Worm (Caenorhabditis elegans) whole organism, L3 larva: Measurements from ENCODE around the gene B0454.6.
A peak's percentile ranks its signal among the peaks of the same experiment; 100 is the strongest.
"Not testable (repeated sequence)": the region's sequence is repeated elsewhere in the genome, so short reads cannot be mapped to it uniquely, and the experiment has no call there.

Experiments
- R02D3.7 ChIP-seq: fragments of 150-350 bp; optimal IDR thresholded peaks from 2 replicates; lab custom pipeline; 2014; ENCODE audit warnings: missing biosample characterization, missing genetic modification characterization
- aly-2 ChIP-seq: fragments of 150-350 bp; optimal IDR thresholded peaks from 2 replicates; lab custom pipeline; 2014; ENCODE audit warnings: missing biosample characterization, missing genetic modification characterization
- ama-1 ChIP-seq: fragments of 150-350 bp; optimal IDR thresholded peaks from 2 replicates; lab custom pipeline; 2018
- ceh-82 ChIP-seq: fragments of 150-350 bp; optimal IDR thresholded peaks from 2 replicates; lab custom pipeline; 2014; ENCODE audit warnings: missing biosample characterization, missing genetic modification characterization
- daf-12 ChIP-seq: fragments of 150-350 bp; optimal IDR thresholded peaks from 2 replicates; lab custom pipeline; 2014; ENCODE audit warnings: missing biosample characterization, missing genetic modification reagents, missing genetic modification characterization
- egl-5 ChIP-seq: fragments of 150-350 bp; optimal IDR thresholded peaks from 2 replicates; lab custom pipeline; 2017; ENCODE audit warnings: missing biosample characterization, missing genetic modification reagents, missing genetic modification characterization, inconsistent platforms
- elt-1 ChIP-seq: fragments of 150-350 bp; optimal IDR thresholded peaks from 2 replicates; lab custom pipeline; 2014; ENCODE audit warnings: missing biosample characterization, missing genetic modification characterization
- elt-2 ChIP-seq: sonication (generic microtip); optimal IDR thresholded peaks from 2 replicates; lab custom pipeline; 2016; ENCODE audit warnings: missing genetic modification reagents, mild to moderate bottlenecking, missing genetic modification characterization, missing compliant biosample characterization
- eor-1 ChIP-seq, 2 experiments: fragments of 150-350 bp; optimal IDR thresholded peaks; 2 replicates each; lab custom pipeline; 2014 to 2018; ENCODE audit warnings: missing biosample characterization in 2 of 2, missing genetic modification characterization in 2 of 2
- fkh-10 ChIP-seq: sonication (generic microtip); optimal IDR thresholded peaks from 2 replicates; lab custom pipeline; 2017; ENCODE audit warnings: missing biosample characterization, missing genetic modification reagents, missing genetic modification characterization
- fkh-2 ChIP-seq: fragments of 150-350 bp; optimal IDR thresholded peaks from 2 replicates; lab custom pipeline; 2014; ENCODE audit warnings: missing biosample characterization, missing genetic modification reagents, missing genetic modification characterization
- fos-1 ChIP-seq: fragments of 150-350 bp; optimal IDR thresholded peaks from 2 replicates; lab custom pipeline; 2014; ENCODE audit warnings: missing biosample characterization, missing genetic modification characterization
- hmg-11 ChIP-seq: sonication (generic microtip); optimal IDR thresholded peaks from 2 replicates; lab custom pipeline; 2016; ENCODE audit warnings: missing genetic modification characterization, missing compliant biosample characterization
- lin-15B ChIP-seq: fragments of 150-350 bp; optimal IDR thresholded peaks from 2 replicates; lab custom pipeline; 2014; ENCODE audit warnings: missing biosample characterization, missing genetic modification characterization
- lin-39 ChIP-seq: fragments of 150-350 bp; optimal IDR thresholded peaks from 2 replicates; lab custom pipeline; 2018; ENCODE audit warnings: missing biosample characterization, missing genetic modification reagents, missing genetic modification characterization
- mdl-1 ChIP-seq: fragments of 150-350 bp; optimal IDR thresholded peaks from 2 replicates; lab custom pipeline; 2014; ENCODE audit warnings: missing biosample characterization, missing genetic modification characterization
- nfya-1 ChIP-seq: sonication (generic microtip); optimal IDR thresholded peaks from 2 replicates; lab custom pipeline; 2017; ENCODE audit warnings: missing genetic modification characterization, mild to moderate bottlenecking, missing compliant biosample characterization, antibody characterized with exemption, moderate library complexity; ENCODE audit not compliant: insufficient read depth
- nhr-11 ChIP-seq: fragments of 150-350 bp; optimal IDR thresholded peaks from 2 replicates; lab custom pipeline; 2014; ENCODE audit warnings: missing biosample characterization, missing genetic modification characterization
- nhr-12 ChIP-seq: fragments of 150-350 bp; optimal IDR thresholded peaks from 2 replicates; lab custom pipeline; 2014; ENCODE audit warnings: missing biosample characterization, missing genetic modification characterization
- nhr-23 ChIP-seq: fragments of 150-350 bp; optimal IDR thresholded peaks from 2 replicates; lab custom pipeline; 2014; ENCODE audit warnings: missing biosample characterization, missing genetic modification reagents, missing genetic modification characterization
- nhr-237 ChIP-seq: fragments of 150-350 bp; optimal IDR thresholded peaks from 2 replicates; lab custom pipeline; 2014; ENCODE audit warnings: missing biosample characterization, missing genetic modification characterization
- nhr-25 ChIP-seq: sonication (generic microtip); optimal IDR thresholded peaks from 2 replicates; lab custom pipeline; 2017; ENCODE audit warnings: missing biosample characterization, missing genetic modification characterization
- nhr-28 ChIP-seq: fragments of 150-350 bp; optimal IDR thresholded peaks from 2 replicates; lab custom pipeline; 2014; ENCODE audit warnings: missing biosample characterization, missing genetic modification characterization
- nhr-43 ChIP-seq: sonication (generic microtip); optimal IDR thresholded peaks from 2 replicates; lab custom pipeline; 2016; ENCODE audit warnings: mild to moderate bottlenecking, missing genetic modification characterization, missing compliant biosample characterization; ENCODE audit not compliant: poor library complexity, severe bottlenecking
- nhr-67 ChIP-seq: fragments of 150-350 bp; optimal IDR thresholded peaks from 2 replicates; lab custom pipeline; 2014; ENCODE audit warnings: missing biosample characterization, missing genetic modification characterization
- pha-4 ChIP-seq: fragments of 150-350 bp; optimal IDR thresholded peaks from 2 replicates; lab custom pipeline; 2014; ENCODE audit warnings: missing biosample characterization, missing genetic modification reagents, missing genetic modification characterization
- pqm-1 ChIP-seq: fragments of 150-350 bp; optimal IDR thresholded peaks from 2 replicates; lab custom pipeline; 2017; ENCODE audit warnings: missing biosample characterization, missing genetic modification characterization, inconsistent platforms
- skn-1 ChIP-seq: fragments of 150-350 bp; optimal IDR thresholded peaks from 2 replicates; lab custom pipeline; 2014; ENCODE audit warnings: missing biosample characterization, missing genetic modification characterization
- snpc-4 ChIP-seq: fragments of 150-350 bp; optimal IDR thresholded peaks from 2 replicates; lab custom pipeline; 2014; ENCODE audit warnings: missing biosample characterization, missing genetic modification characterization
- unc-39 ChIP-seq: sonication (generic microtip); optimal IDR thresholded peaks from 4 replicates; lab custom pipeline; 2017; ENCODE audit warnings: missing biosample characterization, missing genetic modification characterization
- unc-62 ChIP-seq: fragments of 150-350 bp; sonication (generic microtip); optimal IDR thresholded peaks from 4 replicates; lab custom pipeline; 2014; ENCODE audit warnings: missing biosample characterization, missing genetic modification reagents, missing genetic modification characterization
- ztf-4 ChIP-seq: fragments of 150-350 bp; optimal IDR thresholded peaks from 2 replicates; lab custom pipeline; 2014; ENCODE audit warnings: missing biosample characterization, missing genetic modification characterization

Gene B0454.6

DNA sequence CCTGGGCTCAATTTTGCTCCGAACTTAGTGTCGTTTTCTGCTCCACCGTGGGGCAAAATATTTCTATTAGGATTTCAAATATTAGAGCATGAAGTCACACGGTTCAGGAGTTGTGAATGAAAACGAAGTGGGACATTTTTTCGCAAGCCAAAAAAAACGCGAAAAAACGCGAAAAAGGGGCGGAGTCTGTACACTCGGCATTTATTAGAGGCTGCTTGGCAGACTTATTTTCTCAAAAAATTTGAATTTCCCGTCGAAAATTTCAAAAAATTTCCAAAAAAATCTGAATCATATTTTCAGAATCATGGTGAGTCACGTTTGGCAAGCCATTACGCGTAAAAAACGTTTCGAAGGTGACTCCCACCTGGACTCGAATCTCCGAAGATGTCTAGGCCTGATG is at the start of gene B0454.6:
TSS of gene B0454.6 (plus strand) at position 301 of the 400 bp plus-strand sequence.
- not testable (repeated sequence) for TF ChIP-seq lin-15B (tag; lab: Kevin White, UChicago); fkh-2 (tag; lab: Kevin White, UChicago); fkh-10 (GFP tag; lab: Kevin White, UChicago)

DNA sequence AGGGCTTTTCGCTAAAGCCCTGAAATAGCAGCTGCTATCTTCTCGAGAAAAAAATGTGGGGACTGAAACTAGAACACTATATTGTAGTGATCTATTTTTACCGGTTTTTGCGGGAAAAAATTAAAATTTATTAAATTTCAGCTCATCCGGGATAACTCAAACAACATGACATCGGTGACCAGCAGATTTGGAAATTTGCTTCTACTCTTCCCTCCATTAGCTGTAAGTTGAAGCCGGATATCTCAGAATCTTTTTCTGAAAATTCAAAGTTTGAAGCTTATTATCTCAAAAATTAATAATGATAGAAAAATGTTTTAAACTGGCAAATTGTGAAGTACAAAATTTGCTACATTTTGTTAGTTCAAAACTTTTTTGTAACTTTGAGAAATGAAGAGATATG is 48.2 kb upstream of the B0454.6 start:
- TF ChIP-seq fkh-2 (tag; lab: Kevin White, UChicago) (no peak), fos-1 (tag; lab: Kevin White, UChicago) (no peak), nhr-11 (tag; lab: Kevin White, UChicago) (no peak), ama-1 (lab: Kevin White, UChicago) (no peak), unc-39 (tag; lab: Kevin White, UChicago) (no peak), mdl-1 (tag; lab: Kevin White, UChicago) (no peak), lin-15B (tag; lab: Kevin White, UChicago) (no peak), ceh-82 (tag; lab: Kevin White, UChicago) (no peak), skn-1 (no peak), aly-2 (tag; lab: Kevin White, UChicago) (no peak)

DNA sequence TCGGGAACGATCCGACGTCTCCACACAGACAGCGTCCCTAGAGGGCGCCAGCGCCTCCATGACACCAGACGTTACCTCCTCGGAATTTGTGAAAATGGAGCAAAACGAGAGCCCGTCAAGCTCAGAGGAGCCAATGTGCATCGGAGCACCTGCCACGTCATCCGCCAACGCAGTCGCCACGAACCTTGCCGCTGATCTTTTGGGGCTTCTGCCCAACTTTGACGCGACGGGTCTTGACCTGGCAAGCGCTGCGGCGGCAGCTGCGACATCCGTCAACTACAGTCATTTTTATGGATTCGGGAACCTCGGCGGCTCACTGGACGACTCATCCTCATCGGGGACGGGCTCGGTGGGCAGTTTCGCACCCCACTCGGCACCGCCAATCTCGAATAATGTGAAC is 47.1 kb upstream of the B0454.6 start:
- no peak for TF ChIP-seq nhr-12 (tag; lab: Kevin White, UChicago)

DNA sequence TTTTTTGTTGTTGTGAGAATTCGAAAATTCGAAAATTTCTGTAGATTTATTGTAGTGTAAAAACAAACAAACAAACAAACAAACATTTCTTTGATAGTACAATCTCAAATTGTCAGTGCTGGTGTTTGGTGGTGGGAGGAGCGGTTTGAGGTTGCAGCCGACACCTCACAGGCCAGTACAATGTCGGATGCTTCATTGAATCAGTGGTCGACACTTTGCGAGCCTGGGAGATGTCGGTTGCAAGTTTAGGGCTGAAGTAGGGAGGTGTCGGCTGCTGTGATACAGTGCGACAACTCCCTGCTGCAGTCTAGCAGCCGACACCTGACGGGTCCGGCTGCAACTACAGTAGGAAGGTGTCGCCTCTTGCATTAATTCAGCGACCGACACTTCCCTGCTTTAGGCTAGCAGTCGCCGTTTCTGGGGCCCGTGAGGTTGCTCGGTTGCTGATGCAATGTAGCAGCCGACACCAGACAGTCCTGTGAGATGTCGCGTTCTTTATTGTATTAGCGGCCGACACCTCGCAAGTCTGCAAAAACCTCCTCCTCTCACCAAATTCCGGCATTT is 46.6 kb upstream of the B0454.6 start:
- TF ChIP-seq aly-2 (tag; lab: Kevin White, UChicago) (no peak), fos-1 (tag; lab: Kevin White, UChicago) (no peak), pqm-1 (tag; lab: Kevin White, UChicago) (no peak), snpc-4 (tag; lab: Kevin White, UChicago) (peak; percentile 43)

DNA sequence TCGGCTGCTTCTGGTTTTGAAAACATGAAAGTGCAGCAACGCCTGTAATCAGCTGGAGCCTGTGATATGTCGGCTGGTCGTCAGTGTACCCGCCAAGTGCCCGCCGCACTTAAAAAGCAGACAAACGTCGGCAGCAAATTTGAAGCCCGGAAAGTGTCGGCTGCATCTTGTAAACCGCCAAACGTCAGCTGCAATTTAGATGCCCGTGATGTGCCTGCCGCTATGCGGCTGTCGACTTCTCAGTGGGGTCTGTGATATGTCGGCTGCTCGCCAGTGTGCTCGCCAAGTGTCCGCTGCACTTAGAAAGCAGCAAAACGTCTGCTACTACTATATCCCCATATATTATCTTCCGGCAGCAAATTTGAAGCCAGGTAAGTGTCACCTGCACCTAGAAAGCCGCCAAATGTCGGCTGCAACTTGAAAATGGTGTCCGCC is 45.4 kb upstream of the B0454.6 start:
- TF ChIP-seq ztf-4, result no peak
- peak; percentile 24 for TF ChIP-seq snpc-4 (tag; lab: Kevin White, UChicago)

DNA sequence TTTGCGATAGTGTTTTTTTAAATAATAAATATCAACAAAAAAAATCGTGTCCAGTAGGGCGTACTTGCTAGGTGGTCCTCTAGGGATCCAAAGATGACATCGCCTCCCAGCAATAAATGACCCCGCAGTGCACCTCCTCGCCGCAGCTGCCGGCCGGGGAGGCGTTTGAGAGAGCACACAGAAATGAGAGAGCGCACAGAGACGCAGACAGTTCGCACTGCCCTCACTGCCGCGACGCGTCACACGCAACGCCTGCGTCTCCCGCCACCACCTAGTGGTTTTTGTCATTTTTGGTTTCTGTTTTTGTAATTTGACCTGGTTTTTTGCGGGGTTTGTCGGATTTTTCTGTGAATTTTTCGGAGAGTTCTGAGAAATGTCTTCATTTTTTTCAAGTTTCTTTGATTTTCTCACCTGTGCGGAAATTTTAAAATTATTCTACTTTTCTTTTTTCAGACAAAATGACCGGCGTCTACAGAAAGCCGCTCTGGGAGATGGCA is 44.7 kb upstream of the B0454.6 start, which contains the start of gene lido-7:
TSS of gene lido-7 (plus strand) at position 447 of the 497 bp plus-strand sequence.
- TF ChIP-seq nhr-23 (tag; lab: Kevin White, UChicago) (peak; percentile 15), nfya-1 (tag; lab: Kevin White, UChicago) (peak; percentile 51), lin-39 (peak; percentile 68), nhr-12 (tag; lab: Kevin White, UChicago) (no peak), nhr-28 (no peak), hmg-11 (peak; percentile 64), lin-15B (tag; lab: Kevin White, UChicago) (peak; percentile 58), pha-4 (tag; lab: Kevin White, UChicago) (peak; percentile 44), nhr-43 (tag; lab: Kevin White, UChicago) (no peak), elt-2 (tag; lab: Kevin White, UChicago) (peak; percentile 36)

DNA sequence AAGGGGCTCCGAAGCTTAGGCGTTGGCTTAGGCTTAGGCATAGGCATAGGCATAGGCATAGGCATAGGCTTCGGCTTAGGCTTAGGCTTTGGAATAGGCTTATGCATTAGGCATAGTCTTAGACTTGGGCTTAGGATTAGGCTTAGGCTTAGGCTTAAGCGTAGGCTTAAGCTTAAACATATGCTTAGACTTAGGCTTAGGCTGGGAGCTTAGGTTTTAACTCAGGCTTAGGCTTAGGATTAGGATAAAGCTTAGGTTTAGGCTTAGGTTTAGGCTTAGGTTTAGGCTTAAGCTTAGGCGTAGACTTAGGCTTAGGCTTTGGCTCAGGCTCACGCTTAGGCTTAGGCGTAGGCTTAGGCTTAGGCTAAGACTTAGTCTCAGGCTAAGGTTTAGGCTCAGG is 42.5 kb upstream of the B0454.6 start:
- TF ChIP-seq nhr-25 (no peak), pha-4 (tag; lab: Kevin White, UChicago) (no peak), nhr-67 (tag; lab: Kevin White, UChicago) (no peak), egl-5 (no peak), daf-12 (tag; lab: Kevin White, UChicago) (no peak), skn-1 (no peak), unc-62 (GFP tag; lab: Kevin White, UChicago) (no peak), nhr-237 (tag; lab: Kevin White, UChicago) (no peak), nhr-23 (tag; lab: Kevin White, UChicago) (no peak), unc-39 (tag; lab: Kevin White, UChicago) (no peak), R02D3.7 (tag; lab: Kevin White, UChicago) (no peak), eor-1 (tag; optimal IDR thresholded peaks at IDR 0.05; lab: Kevin White, UChicago) (no peak), nhr-43 (tag; lab: Kevin White, UChicago) (no peak), elt-1 (tag; lab: Kevin White, UChicago) (no peak), lin-39 (no peak), aly-2 (tag; lab: Kevin White, UChicago) (no peak)
